Worm (Caenorhabditis elegans) whole organism, L4 larva: ENCODE data around the gene cyy-1.

ENCODE experiments used
- ZK546.5 ChIP-seq, 2 experiments: sonication (generic microtip); optimal IDR thresholded peaks; 2 replicates each; lab custom pipeline; 2017; ENCODE audit warnings: missing biosample characterization in 2 of 2, missing genetic modification characterization in 2 of 2
- dmd-8 ChIP-seq: fragments of 200-800 bp; sonication (Bioruptor generic); IDR thresholded peaks from 2 replicates; pipeline ENCODE4 v1.3.6; 2022; ENCODE audit warnings: missing genetic modification characterization, missing compliant biosample characterization
- dve-1 ChIP-seq: sonication (generic microtip); optimal IDR thresholded peaks from 2 replicates; lab custom pipeline; 2017; ENCODE audit warnings: antibody characterized with exemption, mild to moderate bottlenecking, missing genetic modification characterization, missing compliant biosample characterization; ENCODE audit not compliant: insufficient read depth
- lin-15B ChIP-seq: fragments of 150-350 bp; sonication (generic microtip); optimal IDR thresholded peaks from 3 replicates; lab custom pipeline; 2014; ENCODE audit warnings: missing biosample characterization, missing genetic modification characterization
- mdl-1 ChIP-seq, 2 experiments: fragments of 150-350 bp in 1 of 2; sonication (generic microtip) in 1 of 2; optimal IDR thresholded peaks; 2 replicates each; lab custom pipeline; 2014 to 2017; ENCODE audit warnings: missing biosample characterization in 2 of 2, missing genetic modification characterization in 2 of 2

- TF ChIP-seq ZK546.5 (tag; optimal IDR thresholded peaks at IDR 0.05; lab: Kevin White, UChicago) = no peak
- no peak for TF ChIP-seq mdl-1 (tag; optimal IDR thresholded peaks at IDR 0.05; lab: Kevin White, UChicago)
- peak; percentile 89 for TF ChIP-seq dve-1 (tag; lab: Kevin White, UChicago)
- TF ChIP-seq dmd-8 (GFP tag; lab: Robert Waterston, UW) = no peak
- no peak for TF ChIP-seq lin-15B (tag; lab: Kevin White, UChicago)
Observed at ce11 chrIII:8443557-8444131, 38.0 kb downstream of the cyy-1 start, which contains the start of gene ufbp-1.
